Fruit fly (Drosophila melanogaster): ENCODE results near the gene AstA.

AstA gene

dm6 chr3R:24768538-24769401 lies 3.9 kb upstream of the AstA start, which contains the start of gene CG13631:
Gene CG13631 (plus strand): TSS chr3R:24769351.
- TF ChIP-seq Met (GFP tag; optimal IDR thresholded peaks at IDR 0.05) (peak; percentile 96), CG6808 (GFP tag; optimal IDR thresholded peaks at IDR 0.05) (peak; percentile 80), CG34406 (GFP tag; optimal IDR thresholded peaks at IDR 0.05) (peak; percentile 96), CG6276 (GFP tag; optimal IDR thresholded peaks at IDR 0.05) (peak; percentile 99), eg (GFP tag; IDR thresholded peaks at IDR 0.05) (peak; percentile 97), fd59A (GFP tag; optimal IDR thresholded peaks at IDR 0.05) (peak; percentile 81), Lpt (GFP tag; optimal IDR thresholded peaks at IDR 0.05) (peak; percentile 99), CG1621 (tag; optimal IDR thresholded peaks at IDR 0.05) (peak; percentile 78), CG3919 (GFP tag; optimal IDR thresholded peaks at IDR 0.05) (peak; percentile 98), CG8632 (GFP tag; optimal IDR thresholded peaks at IDR 0.05) (peak; percentile 94), Blimp-1 (GFP tag; optimal IDR thresholded peaks at IDR 0.05) (peak; percentile 81), Ets96B (tag; optimal IDR thresholded peaks at IDR 0.05) (peak; percentile 87), esn (GFP tag; optimal IDR thresholded peaks at IDR 0.05) (peak; percentile 98), CG16779 (tag; optimal IDR thresholded peaks at IDR 0.05) (peak; percentile 91), CG9139 (GFP tag; optimal IDR thresholded peaks at IDR 0.05) (peak; percentile 66), CG8319 (GFP tag; optimal IDR thresholded peaks at IDR 0.05) (peak; percentile 97), Ets21C (GFP tag; optimal IDR thresholded peaks at IDR 0.05) (peak; percentile 97), achi (GFP tag; optimal IDR thresholded peaks at IDR 0.05) (peak; percentile 97), CG11294 (GFP tag; IDR thresholded peaks at IDR 0.05) (peak; percentile 95), CG10631 (GFP tag; optimal IDR thresholded peaks at IDR 0.05) (peak; percentile 97), CG3032 (tag; optimal IDR thresholded peaks at IDR 0.05) (peak; percentile 87), acj6 (GFP tag; optimal IDR thresholded peaks at IDR 0.05) (peak; percentile 98), CG6792 (GFP tag; optimal IDR thresholded peaks at IDR 0.05) (peak; percentile 97), net (GFP tag; optimal IDR thresholded peaks at IDR 0.05) (peak; percentile 98), Hr38 (GFP tag; optimal IDR thresholded peaks at IDR 0.05) (peak; percentile 81), CG7368 (GFP tag; optimal IDR thresholded peaks at IDR 0.05) (peak; percentile 93), Eip93F (GFP tag; optimal IDR thresholded peaks at IDR 0.05) (peak; percentile 73), lz (GFP tag; optimal IDR thresholded peaks at IDR 0.05) (peak; percentile 98), CG6854 (GFP tag; optimal IDR thresholded peaks at IDR 0.05) (peak; percentile 83), CG11762 (GFP tag; optimal IDR thresholded peaks at IDR 0.05; ENCODE audit: insufficient read depth) (peak; percentile 97), salr (GFP tag; optimal IDR thresholded peaks at IDR 0.05) (peak; percentile 70 to 99), CG8119 (GFP tag; IDR thresholded peaks at IDR 0.05) (peak; percentile 99), CG10669 (GFP tag; optimal IDR thresholded peaks at IDR 0.05) (peak; percentile 88), fd85E (GFP tag; optimal IDR thresholded peaks at IDR 0.05) (peak; percentile 80), Smox (GFP tag; optimal IDR thresholded peaks at IDR 0.05) (peak; percentile 94), Eip75B (GFP tag; optimal IDR thresholded peaks at IDR 0.05) (peak; percentile 98), spab (GFP tag; optimal IDR thresholded peaks at IDR 0.05) (peak; percentile 83), CG4318 (GFP tag; optimal IDR thresholded peaks at IDR 0.05) (peak; percentile 99), OdsH (GFP tag; optimal IDR thresholded peaks at IDR 0.05) (peak; percentile 98), CG31627 (GFP tag; optimal IDR thresholded peaks at IDR 0.05) (peak; percentile 98), dsx (GFP tag; optimal IDR thresholded peaks at IDR 0.05; ENCODE audit: poor library complexity, severe bottlenecking) (peak; percentile 75), Eip78C (GFP tag) (peak; percentile 99), Hr4 (GFP tag; optimal IDR thresholded peaks at IDR 0.05) (peak; percentile 99), Gug (GFP tag; IDR thresholded peaks at IDR 0.05) (peak; percentile 98), vri (GFP tag; optimal IDR thresholded peaks at IDR 0.05) (peak; percentile 93), fkh (GFP tag; optimal IDR thresholded peaks at IDR 0.05) (peak; percentile 27), CG15336 (GFP tag; IDR thresholded peaks at IDR 0.05) (peak; percentile 99), topi (GFP tag; optimal IDR thresholded peaks at IDR 0.05) (peak; percentile 97), dac (GFP tag; optimal IDR thresholded peaks at IDR 0.05) (peak; percentile 99), Sox14 (GFP tag; optimal IDR thresholded peaks at IDR 0.05) (peak; percentile 98)
